Worm (Caenorhabditis elegans) whole organism, L1 larva: Measurements from ENCODE around the gene glr-4.

Experiments
- C16A3.4 ChIP-seq: fragments of 150-350 bp; optimal IDR thresholded peaks from 2 replicates; lab custom pipeline; 2014; ENCODE audit warnings: missing biosample characterization, missing genetic modification characterization
- C34B4.2 ChIP-seq: sonication (generic microtip); optimal IDR thresholded peaks from 2 replicates; lab custom pipeline; 2017; ENCODE audit warnings: mild to moderate bottlenecking, missing genetic modification characterization, missing compliant biosample characterization
- aha-1 ChIP-seq: fragments of 150-350 bp; optimal IDR thresholded peaks from 2 replicates; lab custom pipeline; 2014; ENCODE audit warnings: missing biosample characterization, missing genetic modification characterization
- blmp-1 ChIP-seq: fragments of 150-350 bp; optimal IDR thresholded peaks from 2 replicates; lab custom pipeline; 2014; ENCODE audit warnings: missing biosample characterization, missing genetic modification characterization
- ceh-63 ChIP-seq: fragments of 200-800 bp; sonication (Bioruptor generic); optimal IDR thresholded peaks from 2 replicates; lab custom pipeline; 2018; ENCODE audit warnings: mild to moderate bottlenecking, missing genetic modification characterization, missing compliant biosample characterization
- ceh-82 ChIP-seq, 3 experiments: fragments of 150-350 bp in 1 of 3; sonication (generic microtip) in 2 of 3; optimal IDR thresholded peaks; 2 replicates each; lab custom pipeline; 2014 to 2017; ENCODE audit warnings: missing biosample characterization in 3 of 3, missing genetic modification characterization in 3 of 3
- ceh-90 ChIP-seq: sonication (generic microtip); optimal IDR thresholded peaks from 2 replicates; lab custom pipeline; 2016; ENCODE audit warnings: missing genetic modification characterization, missing compliant biosample characterization
- dpl-1 ChIP-seq, 3 experiments: fragments of 150-350 bp in 2 of 3; sonication (generic microtip) in 1 of 3; optimal IDR thresholded peaks; 2 replicates each; lab custom pipeline; 2014 to 2017; ENCODE audit warnings: missing biosample characterization in 3 of 3, missing genetic modification characterization in 3 of 3, missing genetic modification reagents in 3 of 3
- dsc-1 ChIP-seq: sonication (generic microtip); optimal IDR thresholded peaks from 2 replicates; lab custom pipeline; 2016; ENCODE audit warnings: mild to moderate bottlenecking, missing genetic modification characterization, missing compliant biosample characterization
- efl-1 ChIP-seq, 4 experiments: fragments of 150-350 bp; optimal IDR thresholded peaks in 3 of 4; peaks in 1 of 4; 1 replicate in 1 of 4; 2 replicates in 3 of 4; lab custom pipeline; 2014; ENCODE audit warnings: missing biosample characterization in 2 of 4, missing genetic modification characterization in 2 of 4, missing genetic modification reagents in 2 of 4
- elt-2 ChIP-seq: sonication (generic microtip); optimal IDR thresholded peaks from 2 replicates; lab custom pipeline; 2016; ENCODE audit warnings: missing genetic modification characterization, mild to moderate bottlenecking, inconsistent platforms, missing compliant biosample characterization, missing genetic modification reagents
- elt-3 ChIP-seq, 6 experiments: fragments of 150-350 bp in 1 of 6; sonication (generic microtip); optimal IDR thresholded peaks; 2 replicates each; lab custom pipeline; 2017 to 2018; ENCODE audit warnings: missing biosample characterization in 6 of 6, missing genetic modification characterization in 6 of 6, inconsistent platforms in 1 of 6
- fkh-10 ChIP-seq: sonication (generic microtip); optimal IDR thresholded peaks from 2 replicates; lab custom pipeline; 2017; ENCODE audit warnings: missing biosample characterization, missing genetic modification reagents, missing genetic modification characterization
- fos-1 ChIP-seq: fragments of 150-350 bp; optimal IDR thresholded peaks from 2 replicates; lab custom pipeline; 2014; ENCODE audit warnings: missing biosample characterization, missing genetic modification characterization
- grh-1 ChIP-seq: fragments of 200-800 bp; sonication (Bioruptor generic); IDR thresholded peaks from 2 replicates; pipeline ENCODE4 v1.3.6; 2022; ENCODE audit warnings: missing genetic modification reagents, missing genetic modification characterization, missing compliant biosample characterization
- hlh-17 ChIP-seq: fragments of 200-800 bp; sonication (Bioruptor generic); optimal IDR thresholded peaks from 2 replicates; lab custom pipeline; 2018; ENCODE audit warnings: missing genetic modification characterization, mild to moderate bottlenecking, missing compliant biosample characterization, moderate library complexity, borderline replicate concordance
- hlh-4 ChIP-seq: sonication (generic microtip); optimal IDR thresholded peaks from 2 replicates; lab custom pipeline; 2016; ENCODE audit warnings: mild to moderate bottlenecking, missing genetic modification characterization, missing compliant biosample characterization
- hpl-2 ChIP-seq: fragments of 150-350 bp; optimal IDR thresholded peaks from 2 replicates; lab custom pipeline; 2014; ENCODE audit warnings: missing biosample characterization, missing genetic modification reagents, missing genetic modification characterization
- irx-1 ChIP-seq: sonication (generic microtip); optimal IDR thresholded peaks from 2 replicates; lab custom pipeline; 2016; ENCODE audit warnings: missing genetic modification characterization, missing compliant biosample characterization
- isw-1 ChIP-seq: fragments of 200-800 bp; sonication (Bioruptor generic); IDR thresholded peaks from 2 replicates; pipeline ENCODE4 v1.3.6; 2022; ENCODE audit warnings: missing genetic modification characterization, missing compliant biosample characterization
- jun-1 ChIP-seq: fragments of 150-350 bp; optimal IDR thresholded peaks from 2 replicates; lab custom pipeline; 2014; ENCODE audit warnings: missing biosample characterization, missing genetic modification reagents, missing genetic modification characterization
- lin-13 ChIP-seq: fragments of 150-350 bp; optimal IDR thresholded peaks from 2 replicates; lab custom pipeline; 2014; ENCODE audit warnings: missing biosample characterization, missing genetic modification reagents, missing genetic modification characterization
- lin-14 ChIP-seq: fragments of 200-800 bp; sonication (Bioruptor generic); optimal IDR thresholded peaks from 2 replicates; lab custom pipeline; 2018; ENCODE audit warnings: mild to moderate bottlenecking, missing genetic modification characterization, moderate library complexity, missing compliant biosample characterization
- lin-35 ChIP-seq, 2 experiments: fragments of 150-350 bp; optimal IDR thresholded peaks; 2 replicates each; lab custom pipeline; 2014; ENCODE audit warnings: missing biosample characterization in 2 of 2, missing genetic modification characterization in 2 of 2, missing genetic modification reagents in 2 of 2
- lin-39 ChIP-seq: fragments of 150-350 bp; optimal IDR thresholded peaks from 2 replicates; lab custom pipeline; 2014; ENCODE audit warnings: missing biosample characterization, missing genetic modification reagents, missing genetic modification characterization
- lsy-2 ChIP-seq, 2 experiments: fragments of 150-350 bp; optimal IDR thresholded peaks; 2 replicates each; lab custom pipeline; 2014; ENCODE audit warnings: missing biosample characterization in 2 of 2, missing genetic modification characterization in 2 of 2
- mep-1 ChIP-seq: fragments of 150-350 bp; optimal IDR thresholded peaks from 2 replicates; lab custom pipeline; 2014; ENCODE audit warnings: missing biosample characterization, missing genetic modification characterization
- nhr-19 ChIP-seq: fragments of 200-800 bp; sonication (Bioruptor generic); conservative IDR thresholded peaks from 2 replicates; pipeline ENCODE4 v1.3.6; 2022; ENCODE audit warnings: missing genetic modification characterization, missing compliant biosample characterization
- nhr-20 ChIP-seq: sonication (generic microtip); optimal IDR thresholded peaks from 2 replicates; lab custom pipeline; 2016; ENCODE audit warnings: mild to moderate bottlenecking, missing genetic modification characterization, missing compliant biosample characterization
- nhr-47 ChIP-seq: sonication (generic microtip); optimal IDR thresholded peaks from 2 replicates; lab custom pipeline; 2016; ENCODE audit warnings: mild to moderate bottlenecking, missing genetic modification characterization, moderate library complexity, missing compliant biosample characterization
- nhr-71 ChIP-seq: sonication (generic microtip); optimal IDR thresholded peaks from 2 replicates; lab custom pipeline; 2016; ENCODE audit warnings: mild to moderate bottlenecking, missing genetic modification characterization, moderate library complexity, missing compliant biosample characterization
- nhr-84 ChIP-seq: sonication (generic microtip); optimal IDR thresholded peaks from 2 replicates; lab custom pipeline; 2017; ENCODE audit warnings: missing biosample characterization, missing genetic modification characterization
- nhr-85 ChIP-seq: sonication (generic microtip); peaks from one replicate; lab custom pipeline; 2016; ENCODE audit warnings: missing genetic modification characterization, inconsistent platforms, missing compliant biosample characterization
- nhr-90 ChIP-seq: sonication (generic microtip); optimal IDR thresholded peaks from 2 replicates; lab custom pipeline; 2016; ENCODE audit warnings: mild to moderate bottlenecking, missing genetic modification characterization, missing compliant biosample characterization; ENCODE audit not compliant: poor library complexity
- pag-3 ChIP-seq: sonication (generic microtip); optimal IDR thresholded peaks from 2 replicates; lab custom pipeline; 2017; ENCODE audit warnings: missing genetic modification characterization, mild to moderate bottlenecking, missing compliant biosample characterization, antibody characterized with exemption, borderline replicate concordance; ENCODE audit not compliant: insufficient read depth
- pax-3 ChIP-seq: fragments of 200-800 bp; sonication (Bioruptor generic); optimal IDR thresholded peaks from 2 replicates; lab custom pipeline; 2018; ENCODE audit warnings: mild to moderate bottlenecking, missing genetic modification characterization, moderate library complexity, missing compliant biosample characterization
- rnt-1 ChIP-seq: sonication (generic microtip); optimal IDR thresholded peaks from 2 replicates; lab custom pipeline; 2016; ENCODE audit warnings: mild to moderate bottlenecking, missing genetic modification characterization, moderate library complexity, missing compliant biosample characterization
- snpc-4 ChIP-seq: fragments of 150-350 bp; optimal IDR thresholded peaks from 2 replicates; lab custom pipeline; 2014; ENCODE audit warnings: missing biosample characterization, missing genetic modification characterization
- snu-23 ChIP-seq: sonication (generic microtip); optimal IDR thresholded peaks from 2 replicates; lab custom pipeline; 2016; ENCODE audit warnings: missing genetic modification characterization, missing compliant biosample characterization
- sup-37 ChIP-seq: fragments of 200-800 bp; sonication (Bioruptor generic); optimal IDR thresholded peaks from 2 replicates; lab custom pipeline; 2018; ENCODE audit warnings: mild to moderate bottlenecking, missing genetic modification characterization, missing compliant biosample characterization
- swsn-7 ChIP-seq: sonication (generic microtip); optimal IDR thresholded peaks from 2 replicates; lab custom pipeline; 2016; ENCODE audit warnings: missing genetic modification characterization, missing compliant biosample characterization
- tbx-2 ChIP-seq: sonication (generic microtip); optimal IDR thresholded peaks from 2 replicates; lab custom pipeline; 2016; ENCODE audit warnings: missing genetic modification characterization, missing compliant biosample characterization
- unc-62 ChIP-seq: fragments of 150-350 bp; optimal IDR thresholded peaks from 2 replicates; lab custom pipeline; 2014; ENCODE audit warnings: missing biosample characterization, missing genetic modification reagents, missing genetic modification characterization
- zag-1 ChIP-seq: fragments of 150-350 bp; optimal IDR thresholded peaks from 2 replicates; lab custom pipeline; 2014; ENCODE audit warnings: missing biosample characterization, missing genetic modification characterization
- ztf-11 ChIP-seq, 2 experiments: sonication (generic microtip); optimal IDR thresholded peaks; 2 replicates each; lab custom pipeline; 2016 to 2017; ENCODE audit warnings: missing genetic modification characterization in 2 of 2, missing biosample characterization in 1 of 2, missing compliant biosample characterization in 1 of 2
- ztf-4 ChIP-seq: fragments of 150-350 bp; optimal IDR thresholded peaks from 2 replicates; lab custom pipeline; 2014; ENCODE audit warnings: missing biosample characterization, missing genetic modification characterization

glr-4 gene

DNA sequence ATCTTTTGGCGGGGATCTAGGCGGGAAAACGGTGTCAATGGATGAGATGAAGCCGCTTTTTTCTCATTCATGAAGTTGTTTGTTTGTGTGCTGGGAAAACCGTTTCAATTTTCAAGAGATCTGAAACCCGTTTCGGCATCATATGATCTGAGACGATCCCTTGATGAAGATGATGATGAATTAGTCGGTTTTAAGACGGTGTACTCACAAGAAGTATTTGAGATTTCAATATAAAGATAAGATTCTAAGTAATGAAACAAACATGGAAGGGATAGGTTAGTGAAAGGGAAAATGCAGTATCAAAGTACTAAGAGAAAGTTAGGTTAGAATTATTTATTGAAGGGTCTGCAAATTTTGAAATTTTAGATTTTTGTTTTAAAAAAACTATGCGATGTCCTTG lies 14.0 kb upstream of the glr-4 start:
- TF ChIP-seq fkh-10 (no peak), nhr-19 (GFP tag; lab: Robert Waterston, UW) (no peak), hlh-17 (GFP tag; lab: Kevin White, UChicago) (no peak), grh-1 (GFP tag; lab: Robert Waterston, UW) (peak; percentile 67), pag-3 (tag; lab: Kevin White, UChicago) (no peak), blmp-1 (tag; lab: Kevin White, UChicago) (peak; percentile 71), ztf-4 (tag; lab: Kevin White, UChicago) (no peak), fos-1 (no peak), ceh-82 (tag; optimal IDR thresholded peaks at IDR 0.05; lab: Kevin White, UChicago) (no peak), aha-1 (tag; lab: Kevin White, UChicago) (no peak), nhr-71 (tag; lab: Kevin White, UChicago) (peak; percentile 23), rnt-1 (tag; lab: Kevin White, UChicago) (peak; percentile 18), hpl-2 (no peak), dpl-1 (GFP tag; optimal IDR thresholded peaks at IDR 0.05; lab: Kevin White, UChicago) (no peak), efl-1 (optimal IDR thresholded peaks at IDR 0.05; lab: Kevin White, UChicago) (no peak), efl-1 (GFP tag; optimal IDR thresholded peaks at IDR 0.05 in 1 of 2; lab: Kevin White, UChicago) (peak in 1 of 2 experiments; percentile 91), nhr-84 (tag; lab: Kevin White, UChicago) (no peak), snpc-4 (tag; lab: Kevin White, UChicago) (no peak), unc-62 (no peak), nhr-85 (tag; lab: Kevin White, UChicago) (peak; percentile 77), lin-14 (GFP tag; lab: Kevin White, UChicago) (peak; percentile 8), elt-3 (tag; optimal IDR thresholded peaks at IDR 0.05; lab: Kevin White, UChicago) (peak in 1 of 6 experiments; percentile 24), ceh-63 (GFP tag; lab: Kevin White, UChicago) (no peak), dsc-1 (tag; lab: Kevin White, UChicago) (no peak), snu-23 (peak; percentile 28), nhr-20 (peak; percentile 24), sup-37 (GFP tag; lab: Kevin White, UChicago) (no peak), tbx-2 (tag; lab: Kevin White, UChicago) (no peak), lin-39 (no peak), irx-1 (tag; lab: Kevin White, UChicago) (peak; percentile 12), pax-3 (tag; lab: Kevin White, UChicago) (no peak)
- TF ChIP-seq, all 84 proteins: peak for 11

- TF ChIP-seq swsn-7 (tag; lab: Kevin White, UChicago) (peak; percentile 6), snu-23 (peak; percentile 52), blmp-1 (tag; lab: Kevin White, UChicago) (peak; percentile 96), nhr-47 (peak; percentile 19), lsy-2 (tag; optimal IDR thresholded peaks at IDR 0.05; lab: Kevin White, UChicago) (peak in 1 of 2 experiments; percentile 16), ztf-11 (tag; optimal IDR thresholded peaks at IDR 0.05; lab: Kevin White, UChicago) (no peak), efl-1 (optimal IDR thresholded peaks at IDR 0.05; lab: Kevin White, UChicago) (peak; percentile 57 to 65), efl-1 (GFP tag; optimal IDR thresholded peaks at IDR 0.05 in 1 of 2; lab: Kevin White, UChicago) (peak; percentile 75 to 97), nhr-85 (tag; lab: Kevin White, UChicago) (peak; percentile 98), nhr-90 (tag; lab: Kevin White, UChicago) (peak; percentile 19), lin-35 (GFP tag; optimal IDR thresholded peaks at IDR 0.05; lab: Kevin White, UChicago) (peak; percentile 35 to 91), fos-1 (no peak), hlh-4 (no peak), jun-1 (tag; lab: Kevin White, UChicago) (no peak), elt-2 (tag; lab: Kevin White, UChicago) (no peak), mep-1 (tag; lab: Kevin White, UChicago) (peak; percentile 21), nhr-19 (GFP tag; lab: Robert Waterston, UW) (peak; percentile 31), zag-1 (no peak), lin-13 (GFP tag; lab: Kevin White, UChicago) (peak; percentile 6), dpl-1 (GFP tag; optimal IDR thresholded peaks at IDR 0.05; lab: Kevin White, UChicago) (peak; percentile 68 to 79 (median 77)), fkh-10 (no peak), nhr-84 (tag; lab: Kevin White, UChicago) (no peak), elt-3 (tag; optimal IDR thresholded peaks at IDR 0.05; lab: Kevin White, UChicago) (peak in 2 of 6 experiments; percentile 23 to 28), nhr-20 (peak; percentile 76), nhr-71 (tag; lab: Kevin White, UChicago) (peak; percentile 74), isw-1 (GFP tag; lab: Robert Waterston, UW) (no peak), grh-1 (GFP tag; lab: Robert Waterston, UW) (peak; percentile 90), lin-14 (GFP tag; lab: Kevin White, UChicago) (peak; percentile 77), irx-1 (tag; lab: Kevin White, UChicago) (peak; percentile 36), C34B4.2 (tag; lab: Kevin White, UChicago) (no peak), pag-3 (tag; lab: Kevin White, UChicago) (peak; percentile 28), sup-37 (GFP tag; lab: Kevin White, UChicago) (no peak), C16A3.4 (tag; lab: Kevin White, UChicago) (no peak), ceh-90 (tag; lab: Kevin White, UChicago) (no peak), snpc-4 (tag; lab: Kevin White, UChicago) (no peak)
Measured at ce11 chrII:7806872-7807271, 12.8 kb upstream of the glr-4 start.
